Worm (Caenorhabditis elegans): Measurements from ENCODE around the gene kin-4.
A peak's percentile ranks its signal among the peaks of the same experiment; 100 is the strongest.

kin-4 gene

ce11 chrIV:11465125-11465524 lies 39.6 kb downstream of the kin-4 start, which contains the start of gene C10C6.3:
TSS of gene C10C6.3 (minus strand) at chrIV:11465225.
- no peak for TF ChIP-seq xbp-1 (tag; optimal IDR thresholded peaks at IDR 0.05)
- no peak for TF ChIP-seq lin-14 (GFP tag; optimal IDR thresholded peaks at IDR 0.05)
- TF ChIP-seq nhr-90 (tag; optimal IDR thresholded peaks at IDR 0.05; ENCODE audit: poor library complexity): no peak
- TF ChIP-seq blmp-1 (tag; optimal IDR thresholded peaks at IDR 0.05): no peak

ce11 chrIV:11467413-11467812 lies 41.9 kb downstream of the kin-4 start, which contains the start of gene C10C6.7:
TSS of gene C10C6.7 (minus strand) at chrIV:11467513.
- TF ChIP-seq ztf-11 (tag; optimal IDR thresholded peaks at IDR 0.05) (no peak), nhr-237 (tag; optimal IDR thresholded peaks at IDR 0.05) (no peak), tbx-2 (tag; optimal IDR thresholded peaks at IDR 0.05) (no peak)

- no peak for TF ChIP-seq nhr-85 (tag)
- TF ChIP-seq elt-2 (tag; optimal IDR thresholded peaks at IDR 0.05): peak; percentile 53
Observed at ce11 chrIV:11469698-11470591, 44.4 kb downstream of the kin-4 start, which contains the start of the genes C10C6.13 and wht-2. TSS of gene C10C6.13 (minus strand) at chrIV:11469748. TSS of gene wht-2 (plus strand) at chrIV:11470436.

ce11 chrIV:11472023-11472422 lies 46.5 kb downstream of the kin-4 start:
- TF ChIP-seq efl-1 (optimal IDR thresholded peaks at IDR 0.05) (no peak), efl-1 (GFP tag; optimal IDR thresholded peaks at IDR 0.05 in 1 of 2) (peak in 1 of 2 experiments; percentile 51), hlh-4 (tag; optimal IDR thresholded peaks at IDR 0.05) (no peak), swsn-7 (tag; optimal IDR thresholded peaks at IDR 0.05) (no peak)

DNA sequence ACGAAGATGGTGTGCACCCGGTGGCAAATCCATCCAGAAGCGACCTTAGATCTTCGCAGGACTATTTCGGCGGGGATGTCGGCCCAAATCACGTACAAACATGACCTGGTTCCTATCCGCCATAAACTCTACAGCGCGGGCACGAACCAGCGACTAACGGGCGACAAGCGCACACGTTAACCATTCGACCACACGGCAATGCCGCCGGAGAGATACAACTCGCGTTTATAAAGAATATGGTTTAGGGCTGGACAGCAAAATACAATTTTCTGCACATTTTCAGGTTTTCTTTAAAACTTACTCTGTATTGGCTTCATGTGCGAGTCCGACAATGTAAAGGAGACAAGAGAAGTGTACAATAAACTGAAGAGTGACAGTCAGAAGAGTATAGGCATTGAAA lies 48.5 kb downstream of the kin-4 start:
- TF ChIP-seq nhr-47 (tag; optimal IDR thresholded peaks at IDR 0.05): peak; percentile 78
- no peak for TF ChIP-seq tlp-1 (tag; optimal IDR thresholded peaks at IDR 0.05)
- TF ChIP-seq nhr-77 (tag; optimal IDR thresholded peaks at IDR 0.05): peak; percentile 46
- no peak for TF ChIP-seq sox-4 (tag; optimal IDR thresholded peaks at IDR 0.05)
- TF ChIP-seq lin-15B (tag; optimal IDR thresholded peaks at IDR 0.05): no peak
- TF ChIP-seq fkh-10 (GFP tag; optimal IDR thresholded peaks at IDR 0.05): no peak
- TF ChIP-seq ces-1 (GFP tag; optimal IDR thresholded peaks at IDR 0.05): no peak
- TF ChIP-seq lin-35 (GFP tag; optimal IDR thresholded peaks at IDR 0.05): peak; percentile 41 to 78
- peak; percentile 34 for TF ChIP-seq jun-1 (tag; optimal IDR thresholded peaks at IDR 0.05)
- no peak for TF ChIP-seq fkh-4 (tag; optimal IDR thresholded peaks at IDR 0.05; ENCODE audit: borderline replicate concordance)
- no peak for TF ChIP-seq ceh-90 (tag; optimal IDR thresholded peaks at IDR 0.05)
- TF ChIP-seq nhr-84 (tag; optimal IDR thresholded peaks at IDR 0.05): no peak
- no peak for TF ChIP-seq ztf-4 (tag; optimal IDR thresholded peaks at IDR 0.05)
- no peak for TF ChIP-seq egl-27 (tag; optimal IDR thresholded peaks at IDR 0.05)
- TF ChIP-seq unc-86 (tag; optimal IDR thresholded peaks at IDR 0.05): peak; percentile 43
- no peak for TF ChIP-seq mab-9 (GFP tag; IDR thresholded peaks at IDR 0.05)
- no peak for TF ChIP-seq aha-1 (tag; optimal IDR thresholded peaks at IDR 0.05)
- TF ChIP-seq snpc-4 (tag; optimal IDR thresholded peaks at IDR 0.05): peak; percentile 16
- TF ChIP-seq zag-1 (tag; optimal IDR thresholded peaks at IDR 0.05): no peak
- no peak for TF ChIP-seq grh-1 (GFP tag; IDR thresholded peaks at IDR 0.05)
- TF ChIP-seq hlh-17 (GFP tag; optimal IDR thresholded peaks at IDR 0.05; ENCODE audit: borderline replicate concordance): no peak
- peak; percentile 45 for TF ChIP-seq lin-13 (GFP tag; optimal IDR thresholded peaks at IDR 0.05)
- TF ChIP-seq ets-5 (GFP tag; IDR thresholded peaks at IDR 0.05): no peak
- TF ChIP-seq C04F5.9 (tag; optimal IDR thresholded peaks at IDR 0.05): peak; percentile 38
- TF ChIP-seq vab-15 (tag; optimal IDR thresholded peaks at IDR 0.05): peak; percentile 80
- no peak for TF ChIP-seq Y116A8C.19 (tag; optimal IDR thresholded peaks at IDR 0.05; ENCODE audit: borderline replicate concordance)
- peak; percentile 46 for TF ChIP-seq nhr-76 (tag; optimal IDR thresholded peaks at IDR 0.05)
- TF ChIP-seq nhr-12 (tag; optimal IDR thresholded peaks at IDR 0.05): no peak
- TF ChIP-seq C16A3.4 (tag; optimal IDR thresholded peaks at IDR 0.05): peak; percentile 83
- TF ChIP-seq skn-1 (tag; optimal IDR thresholded peaks at IDR 0.05): peak; percentile 41
- TF ChIP-seq unc-98 (GFP tag; IDR thresholded peaks at IDR 0.05): no peak; the same call in 1 of the 2 replicates
- TF ChIP-seq hlh-4 (tag; optimal IDR thresholded peaks at IDR 0.05): no peak
- TF ChIP-seq dsc-1 (tag; optimal IDR thresholded peaks at IDR 0.05): peak; percentile 62
